Fruit fly (Drosophila melanogaster): ENCODE data around the gene CG10730.

DNA sequence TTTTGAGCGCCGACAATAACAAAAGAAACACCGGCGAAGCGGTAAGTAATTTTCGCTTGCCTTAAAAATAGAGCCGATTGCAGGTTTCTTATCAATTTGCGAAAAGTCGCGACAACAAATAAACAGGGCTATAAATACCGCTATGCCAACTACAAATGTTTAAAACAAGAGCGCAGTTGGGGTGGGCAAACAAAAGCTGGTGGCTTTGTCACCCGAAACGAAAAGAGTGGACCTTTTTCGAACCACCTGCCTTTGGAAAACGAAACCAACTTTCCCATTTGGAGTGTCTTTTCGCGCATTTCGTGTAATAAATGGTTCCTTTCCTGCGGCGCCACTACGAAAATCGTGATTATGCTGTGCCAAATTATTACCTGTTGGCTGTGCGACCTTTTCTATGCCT, 26.2 kb upstream of the CG10730 start:
- TF ChIP-seq Lpt (GFP tag; optimal IDR thresholded peaks at IDR 0.05) (no peak), cyc (GFP tag; optimal IDR thresholded peaks at IDR 0.05) (no peak), achi (GFP tag; optimal IDR thresholded peaks at IDR 0.05) (no peak), CG6854 (GFP tag; optimal IDR thresholded peaks at IDR 0.05) (no peak), fkh (GFP tag; optimal IDR thresholded peaks at IDR 0.05) (peak; percentile 8), Gug (GFP tag; IDR thresholded peaks at IDR 0.05) (no peak), CG11294 (GFP tag; IDR thresholded peaks at IDR 0.05) (no peak), CG3032 (tag; optimal IDR thresholded peaks at IDR 0.05) (no peak)
